Worm (Caenorhabditis elegans) whole organism, midembryonic: ENCODE results near the gene C45G9.11.
A peak's percentile ranks its signal among the peaks of the same experiment; 100 is the strongest.

ENCODE experiments used
- T22C8.4 ChIP-seq: fragments of 200-800 bp; sonication (Bioruptor generic); IDR thresholded peaks from 2 replicates; pipeline ENCODE4 v1.3.6; 2022; ENCODE audit warnings: missing genetic modification characterization, missing compliant biosample characterization
- cog-1 ChIP-seq: sonication (generic microtip); optimal IDR thresholded peaks from 2 replicates; lab custom pipeline; 2016; ENCODE audit warnings: missing genetic modification characterization, missing compliant biosample characterization
- flt-1 ChIP-seq: fragments of 200-800 bp; sonication (Bioruptor generic); IDR thresholded peaks from 2 replicates; pipeline ENCODE4 v1.3.6; 2022; ENCODE audit warnings: missing genetic modification characterization, missing compliant biosample characterization
- klf-2 ChIP-seq: fragments of 200-800 bp; sonication (Bioruptor generic); conservative IDR thresholded peaks from 2 replicates; pipeline ENCODE4 v1.3.6; 2022; ENCODE audit warnings: missing genetic modification reagents, missing genetic modification characterization, missing compliant biosample characterization
- med-1 ChIP-seq: sonication (generic microtip); optimal IDR thresholded peaks from 2 replicates; lab custom pipeline; 2017; ENCODE audit warnings: missing genetic modification characterization, mild to moderate bottlenecking, missing compliant biosample characterization, antibody characterized with exemption, missing genetic modification reagents; ENCODE audit not compliant: insufficient read depth
- ref-1 ChIP-seq: fragments of 200-800 bp; sonication (Bioruptor generic); conservative IDR thresholded peaks from 2 replicates; pipeline ENCODE4 v1.3.6; 2022; ENCODE audit warnings: missing genetic modification reagents, missing genetic modification characterization, missing compliant biosample characterization
- tab-1 ChIP-seq: fragments of 200-800 bp; sonication (Bioruptor generic); IDR thresholded peaks from 2 replicates; pipeline ENCODE4 v1.3.6; 2022; ENCODE audit warnings: missing genetic modification characterization, missing compliant biosample characterization
- ztf-23 ChIP-seq: fragments of 200-800 bp; sonication (Bioruptor generic); IDR thresholded peaks from 2 replicates; pipeline ENCODE4 v1.3.6; 2022; ENCODE audit warnings: missing genetic modification reagents, missing genetic modification characterization, missing compliant biosample characterization
- ztf-29 ChIP-seq: fragments of 200-800 bp; sonication (Bioruptor generic); IDR thresholded peaks from 2 replicates; pipeline ENCODE4 v1.3.6; 2022; ENCODE audit warnings: missing genetic modification reagents, missing genetic modification characterization, missing compliant biosample characterization

C45G9.11 gene

DNA sequence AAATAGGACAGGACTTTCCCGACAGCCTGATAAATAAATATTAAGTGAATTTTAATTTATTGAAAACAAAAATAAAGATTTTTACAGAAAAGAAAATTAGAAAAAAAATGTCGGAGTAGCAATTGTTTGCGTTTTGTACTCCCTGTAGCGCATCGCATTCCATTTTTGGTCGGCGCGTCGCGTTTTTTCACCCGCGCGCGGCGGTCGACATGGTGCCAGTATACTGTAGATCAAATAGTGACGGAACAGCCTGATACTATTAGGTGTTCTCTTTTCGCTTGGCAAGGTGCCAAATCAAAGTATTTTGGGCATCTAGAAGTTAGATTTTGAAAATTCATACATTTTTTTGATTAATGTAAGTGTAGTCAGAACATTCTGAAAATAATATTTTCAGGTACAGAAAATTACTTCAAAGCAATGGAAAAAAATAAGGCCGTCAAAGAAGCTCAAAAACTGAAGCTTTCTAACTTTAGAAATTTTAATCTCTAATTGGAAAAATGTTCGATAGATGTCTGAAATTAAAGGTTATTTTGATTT, 30.3 kb upstream of the C45G9.11 start:
- no peak for TF ChIP-seq klf-2
- no peak for TF ChIP-seq med-1 (GFP tag; lab: Kevin White, UChicago)
- no peak for TF ChIP-seq ztf-23 (GFP tag; lab: Robert Waterston, UW)
- TF ChIP-seq ztf-29 (GFP tag; lab: Robert Waterston, UW), result no peak
- no peak for TF ChIP-seq T22C8.4 (GFP tag; lab: Robert Waterston, UW)
- TF ChIP-seq flt-1 (GFP tag; lab: Robert Waterston, UW), result no peak
- no peak for TF ChIP-seq ref-1 (GFP tag; lab: Robert Waterston, UW)
- no peak for TF ChIP-seq tab-1 (GFP tag; lab: Robert Waterston, UW)
- TF ChIP-seq cog-1 (tag; lab: Kevin White, UChicago), result no peak

DNA sequence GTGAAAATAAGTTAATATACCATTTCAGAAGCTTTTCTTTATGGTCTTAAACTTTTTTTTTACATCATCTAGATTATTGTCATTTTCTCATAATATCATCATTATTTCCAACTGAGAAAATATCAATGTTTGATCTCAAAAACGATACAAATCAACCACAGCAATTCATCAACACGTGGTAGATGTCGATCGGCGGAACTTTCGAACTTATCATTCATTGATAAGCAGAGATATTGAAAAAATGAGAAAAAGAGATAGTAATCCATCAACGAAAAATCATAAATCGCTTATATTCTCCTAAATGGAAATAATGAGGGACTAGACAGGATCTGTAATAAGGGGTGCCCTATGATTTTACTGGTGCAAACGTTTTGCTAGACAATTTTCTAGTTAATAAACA, 28.2 kb upstream of the C45G9.11 start:
- TF ChIP-seq tab-1 (GFP tag; lab: Robert Waterston, UW) (no peak), T22C8.4 (GFP tag; lab: Robert Waterston, UW) (no peak), ztf-23 (GFP tag; lab: Robert Waterston, UW) (no peak), flt-1 (GFP tag; lab: Robert Waterston, UW) (no peak), klf-2 (no peak), cog-1 (tag; lab: Kevin White, UChicago) (no peak), med-1 (GFP tag; lab: Kevin White, UChicago) (no peak), ztf-29 (GFP tag; lab: Robert Waterston, UW) (no peak), ref-1 (GFP tag; lab: Robert Waterston, UW) (no peak)

DNA sequence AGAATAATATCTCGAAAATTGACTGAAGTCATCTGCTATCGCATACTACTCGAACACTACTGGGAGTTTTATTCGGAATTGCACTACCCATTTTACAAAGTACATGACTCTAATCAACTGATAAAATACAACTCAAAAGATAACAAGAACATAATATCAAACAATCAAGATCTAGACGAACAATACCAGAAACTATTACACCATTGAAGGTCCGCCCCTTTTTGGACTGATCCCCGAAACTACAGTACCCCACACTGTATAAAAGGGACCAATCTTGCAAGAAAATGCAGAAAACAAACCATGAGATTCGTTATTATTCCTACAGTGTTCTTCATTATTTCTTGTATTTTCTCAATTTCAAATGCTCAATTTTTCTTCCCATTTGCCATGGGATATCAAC, 26.0 kb upstream of the C45G9.11 start, which contains the start of gene F54D8.10:
F54D8.10 (plus strand) TSS at position 301 of the 400 bp plus-strand sequence.
- TF ChIP-seq cog-1 (tag; lab: Kevin White, UChicago) (no peak), T22C8.4 (GFP tag; lab: Robert Waterston, UW) (no peak), klf-2 (no peak), ztf-23 (GFP tag; lab: Robert Waterston, UW) (no peak), ztf-29 (GFP tag; lab: Robert Waterston, UW) (no peak), med-1 (GFP tag; lab: Kevin White, UChicago) (no peak), ref-1 (GFP tag; lab: Robert Waterston, UW) (no peak), tab-1 (GFP tag; lab: Robert Waterston, UW) (no peak), flt-1 (GFP tag; lab: Robert Waterston, UW) (no peak)

DNA sequence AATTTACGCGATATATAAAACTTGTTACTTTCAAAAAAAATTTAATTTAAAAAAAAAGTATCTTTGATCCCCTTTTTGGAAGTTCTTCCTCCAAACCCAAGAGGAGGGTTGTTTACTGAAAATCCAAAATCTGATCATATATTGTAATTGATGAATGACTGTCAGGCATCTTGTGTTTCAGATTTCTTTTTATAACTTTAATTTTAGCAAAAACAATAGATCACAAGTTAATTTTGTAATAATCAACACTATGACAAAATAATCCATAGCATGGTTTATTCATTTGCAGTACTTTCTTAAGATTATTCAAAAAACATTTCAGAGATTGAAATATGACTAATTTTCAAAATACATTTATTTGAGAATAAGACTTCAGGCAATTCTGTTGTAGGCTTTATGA, 23.8 kb upstream of the C45G9.11 start:
- TF ChIP-seq klf-2 (no peak), ztf-29 (GFP tag; lab: Robert Waterston, UW) (no peak), flt-1 (GFP tag; lab: Robert Waterston, UW) (no peak), T22C8.4 (GFP tag; lab: Robert Waterston, UW) (no peak), ztf-23 (GFP tag; lab: Robert Waterston, UW) (no peak), tab-1 (GFP tag; lab: Robert Waterston, UW) (no peak), cog-1 (tag; lab: Kevin White, UChicago) (no peak), ref-1 (GFP tag; lab: Robert Waterston, UW) (no peak), med-1 (GFP tag; lab: Kevin White, UChicago) (no peak)

DNA sequence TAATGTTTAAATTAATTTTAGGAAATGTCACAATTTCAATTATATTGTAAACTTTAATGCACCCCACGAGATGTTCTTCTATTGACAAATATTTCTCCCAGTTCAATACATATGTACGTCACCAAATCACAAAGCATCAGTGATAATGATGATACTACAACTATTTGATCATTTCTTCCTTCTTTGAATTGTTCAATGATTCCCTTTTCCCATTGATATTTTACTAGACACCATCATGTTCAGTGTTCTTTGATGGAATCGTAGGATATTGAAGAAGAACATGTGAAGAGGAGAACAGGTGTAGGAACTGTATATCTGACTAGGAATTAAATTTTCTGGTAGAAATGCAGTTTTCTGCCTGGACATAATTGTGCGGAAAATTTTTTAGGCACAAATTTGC, 21.0 kb upstream of the C45G9.11 start:
- TF ChIP-seq med-1 (GFP tag; lab: Kevin White, UChicago) (no peak), tab-1 (GFP tag; lab: Robert Waterston, UW) (no peak), cog-1 (tag; lab: Kevin White, UChicago) (no peak), T22C8.4 (GFP tag; lab: Robert Waterston, UW) (no peak), klf-2 (no peak), ztf-23 (GFP tag; lab: Robert Waterston, UW) (no peak), ref-1 (GFP tag; lab: Robert Waterston, UW) (no peak), ztf-29 (GFP tag; lab: Robert Waterston, UW) (no peak), flt-1 (GFP tag; lab: Robert Waterston, UW) (no peak)

DNA sequence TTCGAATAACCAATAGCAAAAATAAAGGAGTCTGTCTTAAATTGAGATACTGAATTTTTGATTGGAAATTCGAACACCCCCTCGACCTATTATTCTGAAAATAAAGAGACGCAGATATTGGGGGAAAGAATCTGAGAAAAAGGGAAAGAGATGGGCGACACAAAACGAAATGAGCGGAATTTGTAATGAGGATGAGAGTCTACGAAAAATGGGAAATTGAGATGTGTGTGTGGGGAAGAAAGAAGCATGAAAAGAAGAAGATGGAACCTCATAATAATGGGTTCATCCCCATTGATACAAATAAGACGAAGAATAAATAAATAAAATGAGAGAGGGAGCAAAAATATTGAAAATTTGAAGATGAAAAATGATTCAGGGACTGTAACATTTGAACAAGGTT, 17.0 kb upstream of the C45G9.11 start, which contains the start of gene cah-1:
cah-1 (minus strand) TSS at position 101 of the 400 bp plus-strand sequence.
- TF ChIP-seq med-1 (GFP tag; lab: Kevin White, UChicago) (no peak), ztf-29 (GFP tag; lab: Robert Waterston, UW) (no peak), flt-1 (GFP tag; lab: Robert Waterston, UW) (no peak), klf-2 (no peak), tab-1 (GFP tag; lab: Robert Waterston, UW) (no peak)

DNA sequence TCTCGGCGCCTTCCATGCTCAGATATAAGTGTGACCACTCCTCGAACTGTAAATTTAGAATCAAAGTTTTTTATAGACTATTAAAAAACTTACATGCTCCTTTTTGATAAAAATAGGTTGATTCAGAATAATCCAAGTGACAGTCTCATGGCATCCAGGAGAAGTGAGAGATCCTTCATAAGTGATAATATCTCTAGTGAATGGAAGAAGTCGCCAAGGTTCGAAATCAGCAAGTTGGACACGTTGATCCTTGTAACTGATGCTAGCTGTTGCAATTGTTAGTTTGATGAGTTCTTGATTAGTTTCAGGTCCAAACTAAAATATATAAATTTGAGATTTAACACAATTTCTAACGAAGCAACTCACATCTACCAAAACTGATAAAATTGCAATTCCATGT, 14.8 kb upstream of the C45G9.11 start:
- TF ChIP-seq med-1 (GFP tag; lab: Kevin White, UChicago) (no peak), flt-1 (GFP tag; lab: Robert Waterston, UW) (no peak), ztf-29 (GFP tag; lab: Robert Waterston, UW) (no peak), cog-1 (tag; lab: Kevin White, UChicago) (no peak), ref-1 (GFP tag; lab: Robert Waterston, UW) (no peak), ztf-23 (GFP tag; lab: Robert Waterston, UW) (no peak), tab-1 (GFP tag; lab: Robert Waterston, UW) (no peak), T22C8.4 (GFP tag; lab: Robert Waterston, UW) (no peak)

DNA sequence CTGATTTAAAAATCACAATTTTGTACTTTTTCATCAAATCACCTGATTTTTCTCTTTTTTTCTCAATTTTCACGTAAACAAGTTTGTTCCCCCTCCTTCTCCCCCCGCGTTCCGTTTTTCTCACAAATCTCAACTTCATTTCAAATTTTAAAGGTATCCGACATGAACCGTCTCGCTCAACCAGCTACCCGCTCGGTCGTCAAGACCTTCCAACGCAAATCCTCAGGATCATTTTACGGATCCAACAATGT, 13.0 kb upstream of the C45G9.11 start, which contains the start of gene cox-6A:
cox-6A (plus strand) TSS at position 152 of the 251 bp plus-strand sequence.
- TF ChIP-seq flt-1 (GFP tag; lab: Robert Waterston, UW), result no peak
- no peak for TF ChIP-seq med-1 (GFP tag; lab: Kevin White, UChicago)

DNA sequence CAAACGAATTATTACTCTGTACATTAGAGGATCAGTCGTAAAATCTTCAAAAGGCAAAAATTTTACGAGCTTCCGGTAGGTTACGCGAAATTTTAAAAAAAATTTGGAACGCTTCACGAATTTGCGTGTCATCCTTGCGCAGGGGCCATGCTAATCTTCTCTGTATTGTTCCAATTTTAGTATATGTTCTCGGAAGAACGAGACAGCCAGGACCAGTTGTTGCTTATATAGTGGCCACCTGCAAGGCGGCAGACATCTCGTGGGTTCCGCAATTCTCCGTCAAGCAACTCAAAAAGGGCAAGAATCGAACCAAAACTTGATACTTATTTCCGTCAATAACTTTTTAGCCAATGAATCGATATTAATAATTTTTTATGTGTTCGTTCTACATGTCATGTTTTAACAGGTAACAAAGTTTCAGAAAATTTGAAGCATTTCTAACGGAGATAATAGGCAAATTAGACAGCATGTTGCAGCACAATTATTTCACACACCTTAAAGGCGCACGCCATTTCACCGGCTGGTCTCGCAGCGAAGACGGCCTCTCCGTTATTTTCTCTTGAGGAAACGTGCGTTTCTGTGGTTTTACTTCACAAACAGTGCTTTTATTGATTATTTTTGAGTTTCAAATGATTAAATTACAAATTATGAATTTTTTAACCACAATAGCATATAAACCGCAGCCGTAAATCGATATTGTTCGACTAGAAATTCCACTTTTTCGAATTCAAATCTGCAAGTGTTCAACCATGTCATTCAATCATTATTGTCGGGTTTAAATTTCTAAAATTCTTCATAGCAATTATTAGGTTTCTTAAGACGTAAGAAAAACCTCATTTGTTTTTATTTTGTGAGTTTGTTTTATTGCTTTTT, 12.4 kb upstream of the C45G9.11 start:
- peak; percentile 68 for TF ChIP-seq ztf-29 (GFP tag; lab: Robert Waterston, UW)
- TF ChIP-seq ztf-23 (GFP tag; lab: Robert Waterston, UW), result peak; percentile 78
- peak; percentile 74 for TF ChIP-seq klf-2
- TF ChIP-seq cog-1 (tag; lab: Kevin White, UChicago), result peak; percentile 79
- peak; percentile 73 for TF ChIP-seq T22C8.4 (GFP tag; lab: Robert Waterston, UW)
- peak; percentile 62 for TF ChIP-seq ref-1 (GFP tag; lab: Robert Waterston, UW)
- TF ChIP-seq flt-1 (GFP tag; lab: Robert Waterston, UW), result peak; percentile 90
- peak; percentile 85 for TF ChIP-seq tab-1 (GFP tag; lab: Robert Waterston, UW)
- peak; percentile 15 for TF ChIP-seq med-1 (GFP tag; lab: Kevin White, UChicago)
